Fruit fly (Drosophila melanogaster) whole organism, prepupa: Measurements from ENCODE around the gene mldr.

Experiments
- Blimp-1 ChIP-seq: fragments of 200-800 bp; sonication (Bioruptor generic); optimal IDR thresholded peaks from 3 replicates; lab custom pipeline; 2017; ENCODE audit warnings: missing biosample characterization, missing genetic modification characterization, mild to moderate bottlenecking, moderate library complexity, missing genetic modification reagents
- CG10631 ChIP-seq: fragments of 200-800 bp; sonication (Bioruptor generic); optimal IDR thresholded peaks from 2 replicates; lab custom pipeline; 2016; ENCODE audit warnings: missing biosample characterization, missing genetic modification characterization
- CG31627 ChIP-seq: fragments of 200-800 bp; sonication (Bioruptor generic); optimal IDR thresholded peaks from 3 replicates; lab custom pipeline; 2016; ENCODE audit warnings: missing biosample characterization, missing genetic modification characterization
- CG32006 ChIP-seq: fragments of 200-800 bp; sonication (Bioruptor generic); optimal IDR thresholded peaks from 3 replicates; lab custom pipeline; 2017; ENCODE audit warnings: missing biosample characterization, mild to moderate bottlenecking, missing genetic modification characterization
- CG6163 ChIP-seq: fragments of 200-800 bp; sonication (Bioruptor generic); IDR thresholded peaks from 3 replicates; pipeline ENCODE4 v1.3.6; 2022; ENCODE audit warnings: missing biosample characterization, missing genetic modification characterization
- CG6792 ChIP-seq: fragments of 200-800 bp; sonication (Bioruptor generic); optimal IDR thresholded peaks from 3 replicates; lab custom pipeline; 2016; ENCODE audit warnings: missing biosample characterization, missing genetic modification characterization
- Eip75B ChIP-seq: fragments of 200-800 bp; sonication (Bioruptor generic); optimal IDR thresholded peaks from 3 replicates; lab custom pipeline; 2016; ENCODE audit warnings: missing biosample characterization, missing genetic modification characterization
- Eip93F ChIP-seq: fragments of 200-800 bp; sonication (Bioruptor generic); optimal IDR thresholded peaks from 2 replicates; lab custom pipeline; 2016; ENCODE audit warnings: missing biosample characterization, mild to moderate bottlenecking, missing genetic modification characterization
- Gug ChIP-seq: fragments of 200-800 bp; sonication (Bioruptor generic); IDR thresholded peaks from 2 replicates; pipeline ENCODE4 v1.3.6; 2022; ENCODE audit warnings: missing biosample characterization, missing genetic modification characterization
- Hr38 ChIP-seq: sonication (Bioruptor generic); optimal IDR thresholded peaks from 2 replicates; lab custom pipeline; 2016; ENCODE audit warnings: missing biosample characterization, missing genetic modification characterization
- Hr4 ChIP-seq: fragments of 200-800 bp; sonication (Bioruptor generic); optimal IDR thresholded peaks from 3 replicates; lab custom pipeline; 2016; ENCODE audit warnings: missing biosample characterization, missing genetic modification characterization
- Lpt ChIP-seq: fragments of 200-800 bp; sonication (Bioruptor generic); optimal IDR thresholded peaks from 3 replicates; lab custom pipeline; 2016; ENCODE audit warnings: missing biosample characterization, missing genetic modification characterization
- OdsH ChIP-seq: fragments of 200-800 bp; sonication (Bioruptor generic); optimal IDR thresholded peaks from 3 replicates; lab custom pipeline; 2016; ENCODE audit warnings: missing biosample characterization, missing genetic modification characterization
- Sox15 ChIP-seq: fragments of 200-800 bp; sonication (Bioruptor generic); optimal IDR thresholded peaks from 3 replicates; lab custom pipeline; 2016; ENCODE audit warnings: missing biosample characterization, missing genetic modification characterization
- achi ChIP-seq: fragments of 200-800 bp; sonication (Bioruptor generic); optimal IDR thresholded peaks from 3 replicates; lab custom pipeline; 2016; ENCODE audit warnings: missing biosample characterization, missing genetic modification characterization
- cyc ChIP-seq: fragments of 200-800 bp; sonication (Bioruptor generic); optimal IDR thresholded peaks from 3 replicates; lab custom pipeline; 2016; ENCODE audit warnings: missing biosample characterization, missing genetic modification characterization
- dac ChIP-seq: fragments of 200-800 bp; sonication (Bioruptor generic); optimal IDR thresholded peaks from 2 replicates; lab custom pipeline; 2017; ENCODE audit warnings: missing biosample characterization, mild to moderate bottlenecking, missing genetic modification characterization
- fd59A ChIP-seq: fragments of 200-800 bp; sonication (Bioruptor generic); optimal IDR thresholded peaks from 2 replicates; lab custom pipeline; 2017; ENCODE audit warnings: missing biosample characterization, mild to moderate bottlenecking, missing genetic modification characterization, missing genetic modification reagents
- spab ChIP-seq: fragments of 200-800 bp; sonication (Bioruptor generic); optimal IDR thresholded peaks from 2 replicates; lab custom pipeline; 2017; ENCODE audit warnings: missing biosample characterization, mild to moderate bottlenecking, missing genetic modification characterization, missing genetic modification reagents
- svp ChIP-seq: fragments of 200-800 bp; sonication (Bioruptor generic); peaks from one replicate; lab custom pipeline; 2016; ENCODE audit warnings: missing biosample characterization, missing genetic modification characterization

Gene mldr

dm6 chrX:6343323-6343722 is 52.2 kb downstream of the mldr start (continued):
- peak; percentile 50 for TF ChIP-seq OdsH (GFP tag; lab: Kevin White, UChicago)
- TF ChIP-seq Eip75B, result no peak
- peak; percentile 37 for TF ChIP-seq achi (GFP tag; lab: Kevin White, UChicago)
- peak; percentile 16 for TF ChIP-seq cyc (GFP tag; lab: Kevin White, UChicago)
- no peak for TF ChIP-seq svp
- TF ChIP-seq Sox15 (GFP tag; lab: Kevin White, UChicago), result no peak
- no peak for TF ChIP-seq Eip93F (GFP tag; lab: Kevin White, UChicago)
- no peak for TF ChIP-seq Hr4 (GFP tag; lab: Kevin White, UChicago)
- TF ChIP-seq CG31627, result peak; percentile 2
- TF ChIP-seq Blimp-1 (GFP tag; lab: Kevin White, UChicago), result no peak
- no peak for TF ChIP-seq dac (GFP tag; lab: Kevin White, UChicago)
- TF ChIP-seq spab (GFP tag; lab: Kevin White, UChicago), result peak; percentile 8
- TF ChIP-seq CG10631 (GFP tag; lab: Kevin White, UChicago), result peak; percentile 43
- peak; percentile 40 for TF ChIP-seq CG32006
- TF ChIP-seq CG6792 (GFP tag; lab: Kevin White, UChicago), result peak; percentile 27
- no peak for TF ChIP-seq Gug (GFP tag; lab: Robert Waterston, UW)
- TF ChIP-seq Lpt (GFP tag; lab: Kevin White, UChicago), result no peak
- peak; percentile 32; the same call in 1 of the 3 replicates for TF ChIP-seq CG6163
- TF ChIP-seq Hr38 (GFP tag; lab: Kevin White, UChicago), result no peak
- no peak for TF ChIP-seq fd59A
- TF ChIP-seq, all 60 proteins: peak for 29
